Fruit fly (Drosophila melanogaster) whole organism, prepupa: Measurements from ENCODE around the gene CG32369.

Source experiments
- Blimp-1 ChIP-seq: fragments of 200-800 bp; sonication (Bioruptor generic); optimal IDR thresholded peaks from 3 replicates; lab custom pipeline; 2017; ENCODE audit warnings: missing biosample characterization, missing genetic modification characterization, mild to moderate bottlenecking, moderate library complexity, missing genetic modification reagents
- CG11294 ChIP-seq: fragments of 200-800 bp; sonication (Bioruptor generic); IDR thresholded peaks from 2 replicates; pipeline ENCODE4 v1.3.6; 2022; ENCODE audit warnings: missing biosample characterization, missing genetic modification characterization
- CG11762 ChIP-seq: fragments of 200-800 bp; sonication (Bioruptor generic); optimal IDR thresholded peaks from 3 replicates; lab custom pipeline; 2016; ENCODE audit warnings: missing biosample characterization, missing genetic modification characterization; ENCODE audit not compliant: insufficient read depth
- CG11902 ChIP-seq: fragments of 200-800 bp; sonication (Bioruptor generic); optimal IDR thresholded peaks from 3 replicates; lab custom pipeline; 2016; ENCODE audit warnings: missing biosample characterization, missing genetic modification characterization
- CG15336 ChIP-seq: fragments of 200-800 bp; sonication (Bioruptor generic); IDR thresholded peaks from 2 replicates; pipeline ENCODE4 v1.3.6; 2022; ENCODE audit warnings: missing biosample characterization, missing genetic modification characterization
- CG16779 ChIP-seq: fragments of 200-800 bp; sonication (Bioruptor generic); optimal IDR thresholded peaks from 3 replicates; lab custom pipeline; 2017; ENCODE audit warnings: missing biosample characterization, mild to moderate bottlenecking, missing genetic modification characterization
- CG3032 ChIP-seq: fragments of 200-800 bp; optimal IDR thresholded peaks from 2 replicates; lab custom pipeline; 2019; ENCODE audit warnings: missing biosample characterization, mild to moderate bottlenecking, missing genetic modification characterization, moderate library complexity
- CG32006 ChIP-seq: fragments of 200-800 bp; sonication (Bioruptor generic); optimal IDR thresholded peaks from 3 replicates; lab custom pipeline; 2017; ENCODE audit warnings: missing biosample characterization, mild to moderate bottlenecking, missing genetic modification characterization
- CG34406 ChIP-seq: fragments of 200-800 bp; sonication (Bioruptor generic); optimal IDR thresholded peaks from 3 replicates; lab custom pipeline; 2016; ENCODE audit warnings: missing biosample characterization, missing genetic modification characterization
- CG3919 ChIP-seq: fragments of 200-800 bp; sonication (Bioruptor generic); optimal IDR thresholded peaks from 3 replicates; lab custom pipeline; 2016; ENCODE audit warnings: missing biosample characterization, missing genetic modification characterization
- CG4318 ChIP-seq: fragments of 200-800 bp; sonication (Bioruptor generic); optimal IDR thresholded peaks from 3 replicates; lab custom pipeline; 2017; ENCODE audit warnings: missing biosample characterization, mild to moderate bottlenecking, missing genetic modification characterization
- CG6163 ChIP-seq: fragments of 200-800 bp; sonication (Bioruptor generic); IDR thresholded peaks from 3 replicates; pipeline ENCODE4 v1.3.6; 2022; ENCODE audit warnings: missing biosample characterization, missing genetic modification characterization
- CG6276 ChIP-seq: fragments of 200-800 bp; sonication (Bioruptor generic); optimal IDR thresholded peaks from 2 replicates; lab custom pipeline; 2017; ENCODE audit warnings: missing biosample characterization, mild to moderate bottlenecking, missing genetic modification characterization
- CG6792 ChIP-seq: fragments of 200-800 bp; sonication (Bioruptor generic); optimal IDR thresholded peaks from 3 replicates; lab custom pipeline; 2016; ENCODE audit warnings: missing biosample characterization, missing genetic modification characterization
- CG6808 ChIP-seq: fragments of 200-800 bp; sonication (Bioruptor generic); optimal IDR thresholded peaks from 3 replicates; lab custom pipeline; 2017; ENCODE audit warnings: missing biosample characterization, missing genetic modification characterization, mild to moderate bottlenecking, moderate library complexity, missing genetic modification reagents
- CG6854 ChIP-seq: fragments of 200-800 bp; sonication (Bioruptor generic); optimal IDR thresholded peaks from 2 replicates; lab custom pipeline; 2017; ENCODE audit warnings: missing biosample characterization, mild to moderate bottlenecking, missing genetic modification characterization
- CG7368 ChIP-seq: fragments of 200-800 bp; sonication (Bioruptor generic); optimal IDR thresholded peaks from 3 replicates; lab custom pipeline; 2016; ENCODE audit warnings: missing biosample characterization, missing genetic modification characterization
- CG8119 ChIP-seq: fragments of 200-800 bp; sonication (Bioruptor generic); IDR thresholded peaks from 3 replicates; pipeline ENCODE4 v1.3.6; 2022; ENCODE audit warnings: missing biosample characterization, missing genetic modification characterization
- CG8319 ChIP-seq: fragments of 200-800 bp; sonication (Bioruptor generic); optimal IDR thresholded peaks from 3 replicates; lab custom pipeline; 2016; ENCODE audit warnings: missing biosample characterization, missing genetic modification characterization
- CG9139 ChIP-seq: fragments of 200-800 bp; sonication (Bioruptor generic); optimal IDR thresholded peaks from 3 replicates; lab custom pipeline; 2017; ENCODE audit warnings: missing biosample characterization, mild to moderate bottlenecking, missing genetic modification characterization
- Ets21C ChIP-seq: fragments of 200-800 bp; sonication (Bioruptor generic); optimal IDR thresholded peaks from 3 replicates; lab custom pipeline; 2016; ENCODE audit warnings: missing biosample characterization, missing genetic modification characterization
- Ets96B ChIP-seq: fragments of 200-800 bp; optimal IDR thresholded peaks from 2 replicates; lab custom pipeline; 2019; ENCODE audit warnings: missing biosample characterization, mild to moderate bottlenecking, missing genetic modification characterization, moderate library complexity
- Gug ChIP-seq: fragments of 200-800 bp; sonication (Bioruptor generic); IDR thresholded peaks from 2 replicates; pipeline ENCODE4 v1.3.6; 2022; ENCODE audit warnings: missing biosample characterization, missing genetic modification characterization
- Hr39 ChIP-seq: fragments of 200-800 bp; sonication (Bioruptor generic); optimal IDR thresholded peaks from 2 replicates; lab custom pipeline; 2016; ENCODE audit warnings: missing biosample characterization, missing genetic modification characterization
- Hr4 ChIP-seq: fragments of 200-800 bp; sonication (Bioruptor generic); optimal IDR thresholded peaks from 3 replicates; lab custom pipeline; 2016; ENCODE audit warnings: missing biosample characterization, missing genetic modification characterization
- OdsH ChIP-seq: fragments of 200-800 bp; sonication (Bioruptor generic); optimal IDR thresholded peaks from 3 replicates; lab custom pipeline; 2016; ENCODE audit warnings: missing biosample characterization, missing genetic modification characterization
- Smox ChIP-seq: fragments of 200-800 bp; sonication (Bioruptor generic); optimal IDR thresholded peaks from 3 replicates; lab custom pipeline; 2016; ENCODE audit warnings: missing biosample characterization, missing genetic modification characterization
- Sox102F ChIP-seq: fragments of 200-800 bp; sonication (Bioruptor generic); optimal IDR thresholded peaks from 2 replicates; lab custom pipeline; 2016; ENCODE audit warnings: missing biosample characterization, mild to moderate bottlenecking, missing genetic modification characterization
- Sox15 ChIP-seq: fragments of 200-800 bp; sonication (Bioruptor generic); optimal IDR thresholded peaks from 3 replicates; lab custom pipeline; 2016; ENCODE audit warnings: missing biosample characterization, missing genetic modification characterization
- cyc ChIP-seq: fragments of 200-800 bp; sonication (Bioruptor generic); optimal IDR thresholded peaks from 3 replicates; lab custom pipeline; 2016; ENCODE audit warnings: missing biosample characterization, missing genetic modification characterization
- dac ChIP-seq: fragments of 200-800 bp; sonication (Bioruptor generic); optimal IDR thresholded peaks from 2 replicates; lab custom pipeline; 2017; ENCODE audit warnings: missing biosample characterization, mild to moderate bottlenecking, missing genetic modification characterization
- dsx ChIP-seq: fragments of 200-800 bp; optimal IDR thresholded peaks from 3 replicates; lab custom pipeline; 2019; ENCODE audit warnings: missing biosample characterization, mild to moderate bottlenecking, missing genetic modification characterization, moderate library complexity; ENCODE audit not compliant: poor library complexity, severe bottlenecking
- eg ChIP-seq: fragments of 200-800 bp; sonication (Bioruptor generic); IDR thresholded peaks from 3 replicates; pipeline ENCODE4 v1.3.6; 2022; ENCODE audit warnings: missing biosample characterization, missing genetic modification characterization
- esn ChIP-seq: fragments of 200-800 bp; sonication (Bioruptor generic); optimal IDR thresholded peaks from 2 replicates; lab custom pipeline; 2016; ENCODE audit warnings: missing biosample characterization, mild to moderate bottlenecking, missing genetic modification characterization, moderate library complexity
- fd59A ChIP-seq: fragments of 200-800 bp; sonication (Bioruptor generic); optimal IDR thresholded peaks from 2 replicates; lab custom pipeline; 2017; ENCODE audit warnings: missing biosample characterization, mild to moderate bottlenecking, missing genetic modification characterization, missing genetic modification reagents
- fd85E ChIP-seq: fragments of 200-800 bp; sonication (Bioruptor generic); optimal IDR thresholded peaks from 3 replicates; lab custom pipeline; 2016; ENCODE audit warnings: missing biosample characterization, missing genetic modification characterization
- net ChIP-seq: fragments of 200-800 bp; sonication (Bioruptor generic); optimal IDR thresholded peaks from 3 replicates; lab custom pipeline; 2016; ENCODE audit warnings: missing biosample characterization, missing genetic modification characterization
- salr ChIP-seq, 2 experiments: fragments of 200-800 bp; sonication (Bioruptor generic); optimal IDR thresholded peaks; 3 replicates each; lab custom pipeline; 2016 to 2018; ENCODE audit warnings: missing biosample characterization in 2 of 2, missing genetic modification characterization in 2 of 2, mild to moderate bottlenecking in 1 of 2
- ss ChIP-seq, 2 experiments: fragments of 200-800 bp; sonication (Bioruptor generic); optimal IDR thresholded peaks; 2 replicates in 1 of 2; 3 replicates in 1 of 2; lab custom pipeline; 2017 to 2018; ENCODE audit warnings: mild to moderate bottlenecking in 2 of 2, missing biosample characterization in 2 of 2, missing genetic modification characterization in 2 of 2, moderate library complexity in 1 of 2
- svp ChIP-seq: fragments of 200-800 bp; sonication (Bioruptor generic); peaks from one replicate; lab custom pipeline; 2016; ENCODE audit warnings: missing biosample characterization, missing genetic modification characterization
- vri ChIP-seq: fragments of 200-800 bp; sonication (Bioruptor generic); optimal IDR thresholded peaks from 3 replicates; lab custom pipeline; 2016; ENCODE audit warnings: missing biosample characterization, mild to moderate bottlenecking, missing genetic modification characterization

The CG32369 gene

dm6 chr3L:7826727-7827126 is 17.1 kb upstream of the CG32369 start:
- TF ChIP-seq CG8119 (GFP tag; lab: Robert Waterston, UW): 0 out of 3 replicates have a peak, but pooled peaks have one; percentile 14
- TF ChIP-seq CG16779 (tag; lab: Kevin White, UChicago): peak; percentile 25
- peak; percentile 45 for TF ChIP-seq CG15336 (GFP tag; lab: Robert Waterston, UW)
- 0 out of 3 replicates have a peak, but pooled peaks have one; percentile 41 for TF ChIP-seq CG6163 (GFP tag; lab: Robert Waterston, UW)
- no peak for TF ChIP-seq CG11902 (GFP tag; lab: Kevin White, UChicago)
- peak; percentile 77 for TF ChIP-seq eg (GFP tag; lab: Robert Waterston, UW)
- no peak for TF ChIP-seq vri (GFP tag; lab: Kevin White, UChicago)
- TF ChIP-seq, all 60 proteins: peak for 5

- TF ChIP-seq Blimp-1 (GFP tag; lab: Kevin White, UChicago) (no peak), CG8119 (GFP tag; lab: Robert Waterston, UW) (0 out of 3 replicates have a peak, but pooled peaks have one; percentile 13), CG8319 (GFP tag; lab: Kevin White, UChicago) (no peak), Hr39 (GFP tag; lab: Kevin White, UChicago) (no peak), CG6163 (GFP tag; lab: Robert Waterston, UW) (0 out of 3 replicates have a peak, but pooled peaks have one; percentile 24), salr (GFP tag; optimal IDR thresholded peaks at IDR 0.05; lab: Kevin White, UChicago) (no peak), CG11294 (GFP tag; lab: Robert Waterston, UW) (no peak), CG3919 (peak; percentile 50)
Measured at dm6 chr3L:7826187-7826586, 16.6 kb upstream of the CG32369 start.

- TF ChIP-seq Blimp-1 (GFP tag; lab: Kevin White, UChicago) (no peak), ss (GFP tag; optimal IDR thresholded peaks at IDR 0.05; lab: Kevin White, UChicago) (no peak), CG6276 (GFP tag; lab: Kevin White, UChicago) (no peak), Smox (GFP tag; lab: Kevin White, UChicago) (no peak), CG6792 (GFP tag; lab: Kevin White, UChicago) (no peak), fd59A (GFP tag; lab: Kevin White, UChicago) (no peak), Ets96B (no peak), Sox102F (GFP tag; lab: Kevin White, UChicago) (no peak), CG6808 (GFP tag; lab: Kevin White, UChicago) (no peak)
Measured at dm6 chr3L:7823198-7823597, 13.6 kb upstream of the CG32369 start.

- TF ChIP-seq CG6276 (GFP tag; lab: Kevin White, UChicago) (no peak), esn (GFP tag; lab: Kevin White, UChicago) (no peak), CG7368 (GFP tag; lab: Kevin White, UChicago) (no peak), CG32006 (GFP tag; lab: Kevin White, UChicago) (no peak), cyc (GFP tag; lab: Kevin White, UChicago) (no peak), dac (GFP tag; lab: Kevin White, UChicago) (no peak), fd59A (GFP tag; lab: Kevin White, UChicago) (no peak), CG4318 (GFP tag; lab: Kevin White, UChicago) (no peak), CG6854 (no peak), net (GFP tag; lab: Kevin White, UChicago) (no peak), Hr4 (no peak), Ets21C (no peak), eg (GFP tag; lab: Robert Waterston, UW) (0 out of 3 replicates have a peak, but pooled peaks have one; percentile 30), vri (GFP tag; lab: Kevin White, UChicago) (no peak), CG8119 (GFP tag; lab: Robert Waterston, UW) (0 out of 3 replicates have a peak, but pooled peaks have one; percentile 26), svp (GFP tag; lab: Kevin White, UChicago) (no peak), CG3032 (no peak), CG34406 (GFP tag; lab: Kevin White, UChicago) (no peak), CG8319 (GFP tag; lab: Kevin White, UChicago) (no peak), CG6808 (GFP tag; lab: Kevin White, UChicago) (no peak), fd85E (GFP tag; lab: Kevin White, UChicago) (no peak), dsx (peak; percentile 26), CG11762 (GFP tag; lab: Kevin White, UChicago) (no peak), CG9139 (GFP tag; lab: Kevin White, UChicago) (no peak), Sox15 (GFP tag; lab: Kevin White, UChicago) (no peak), OdsH (no peak), salr (GFP tag; optimal IDR thresholded peaks at IDR 0.05; lab: Kevin White, UChicago) (no peak), Gug (no peak)
Measured at dm6 chr3L:7821615-7822574, 12.3 kb upstream of the CG32369 start.
